Fruit fly (Drosophila melanogaster) whole organism, embryonic: ENCODE results near the gene Cypl.

ENCODE experiments used
- Atf6 ChIP-seq: fragments of 200-800 bp; sonication (Bioruptor generic); IDR thresholded peaks from 2 replicates; pipeline ENCODE4 v1.3.6; 2022; ENCODE audit warnings: missing biosample characterization, missing genetic modification characterization
- BtbVII ChIP-seq: fragments of 200-800 bp; sonication (Bioruptor generic); optimal IDR thresholded peaks from 3 replicates; lab custom pipeline; 2017; ENCODE audit warnings: missing biosample characterization, mild to moderate bottlenecking, missing genetic modification characterization
- CG10654 ChIP-seq: fragments of 200-800 bp; sonication (Bioruptor generic); optimal IDR thresholded peaks from 2 replicates; lab custom pipeline; 2016; ENCODE audit warnings: missing biosample characterization, missing genetic modification characterization
- CG12104 ChIP-seq: fragments of 200-800 bp; sonication (Bioruptor generic); optimal IDR thresholded peaks from 3 replicates; lab custom pipeline; 2016; ENCODE audit warnings: missing biosample characterization, missing genetic modification characterization
- CG12155 ChIP-seq: fragments of 200-800 bp; sonication (Bioruptor generic); optimal IDR thresholded peaks from 3 replicates; lab custom pipeline; 2016; ENCODE audit warnings: missing biosample characterization, missing genetic modification characterization
- CG12769 ChIP-seq: fragments of 200-800 bp; sonication (Bioruptor generic); optimal IDR thresholded peaks from 2 replicates; lab custom pipeline; 2019; ENCODE audit warnings: missing biosample characterization, mild to moderate bottlenecking, missing genetic modification characterization, moderate library complexity
- CG15479 ChIP-seq: fragments of 200-800 bp; sonication (Bioruptor generic); optimal IDR thresholded peaks from 3 replicates; lab custom pipeline; 2019; ENCODE audit warnings: missing biosample characterization, mild to moderate bottlenecking, missing genetic modification characterization, moderate library complexity
- CG1602 ChIP-seq: fragments of 200-800 bp; sonication (Bioruptor generic); optimal IDR thresholded peaks from 3 replicates; lab custom pipeline; 2016; ENCODE audit warnings: missing biosample characterization, missing genetic modification characterization
- CG18764 ChIP-seq: fragments of 200-800 bp; sonication (Bioruptor generic); optimal IDR thresholded peaks from 3 replicates; lab custom pipeline; 2016; ENCODE audit warnings: missing biosample characterization, missing genetic modification characterization
- CG2712 ChIP-seq: fragments of 200-800 bp; optimal IDR thresholded peaks from 3 replicates; lab custom pipeline; 2019; ENCODE audit warnings: missing biosample characterization, mild to moderate bottlenecking, missing genetic modification characterization, moderate library complexity
- CG3065 ChIP-seq: fragments of 200-800 bp; sonication (Bioruptor generic); optimal IDR thresholded peaks from 2 replicates; lab custom pipeline; 2016; ENCODE audit warnings: missing biosample characterization, missing genetic modification characterization
- CG34422 ChIP-seq: fragments of 200-800 bp; sonication (Bioruptor generic); IDR thresholded peaks from 3 replicates; pipeline ENCODE4 v1.3.6; 2022; ENCODE audit warnings: missing biosample characterization, missing genetic modification characterization
- CG6765 ChIP-seq: fragments of 200-800 bp; sonication (Bioruptor generic); optimal IDR thresholded peaks from 3 replicates; lab custom pipeline; 2017; ENCODE audit warnings: missing biosample characterization, mild to moderate bottlenecking, missing genetic modification characterization
- CG7556 ChIP-seq: fragments of 200-800 bp; sonication (Bioruptor generic); optimal IDR thresholded peaks from 2 replicates; lab custom pipeline; 2017; ENCODE audit warnings: missing biosample characterization, mild to moderate bottlenecking, missing genetic modification characterization
- CG7928 ChIP-seq: fragments of 200-800 bp; sonication (Bioruptor generic); optimal IDR thresholded peaks from 2 replicates; lab custom pipeline; 2017; ENCODE audit warnings: missing biosample characterization, mild to moderate bottlenecking, missing genetic modification characterization
- CG8290 ChIP-seq, 3 experiments: fragments of 200-800 bp; sonication (Bioruptor generic); optimal IDR thresholded peaks; 2 replicates each; lab custom pipeline; 2016 to 2019; ENCODE audit warnings: missing biosample characterization in 3 of 3, missing genetic modification characterization in 3 of 3, mild to moderate bottlenecking in 2 of 3, moderate library complexity in 1 of 3
- CG9817 ChIP-seq: fragments of 200-800 bp; sonication (Bioruptor generic); optimal IDR thresholded peaks from 2 replicates; lab custom pipeline; 2018; ENCODE audit warnings: missing biosample characterization, mild to moderate bottlenecking, missing genetic modification characterization, moderate library complexity
- CoRest ChIP-seq: fragments of 200-800 bp; sonication (Bioruptor generic); optimal IDR thresholded peaks from 3 replicates; lab custom pipeline; 2018; ENCODE audit warnings: missing biosample characterization, mild to moderate bottlenecking, missing genetic modification characterization, moderate library complexity
- Dfd ChIP-seq, 2 experiments: fragments of >200 bp; optimal IDR thresholded peaks; 2 replicates each; lab custom pipeline; 2017; ENCODE audit warnings: missing biosample characterization in 2 of 2, missing genetic modification characterization in 2 of 2
- Dref ChIP-seq: fragments of 200-800 bp; sonication (Bioruptor generic); IDR thresholded peaks from 2 replicates; pipeline ENCODE4 v1.3.6; 2022; ENCODE audit warnings: missing biosample characterization, missing genetic modification characterization
- GATAe ChIP-seq: fragments of 200-800 bp; sonication (Bioruptor generic); conservative IDR thresholded peaks from 2 replicates; pipeline ENCODE4 v1.3.6; 2022; ENCODE audit warnings: missing biosample characterization, missing genetic modification characterization
- Hr51 ChIP-seq, 2 experiments: fragments of 200-800 bp; sonication (Bioruptor generic); optimal IDR thresholded peaks; 2 replicates in 1 of 2; 3 replicates in 1 of 2; lab custom pipeline; 2016 to 2018; ENCODE audit warnings: missing biosample characterization in 2 of 2, missing genetic modification characterization in 2 of 2, mild to moderate bottlenecking in 1 of 2, moderate library complexity in 1 of 2
- Hr78 ChIP-seq, 2 experiments: fragments of 200-800 bp in 1 of 2; fragments of >200 bp in 1 of 2; sonication (Bioruptor generic) in 1 of 2; optimal IDR thresholded peaks; 2 replicates each; lab custom pipeline; 2017 to 2019; ENCODE audit warnings: missing biosample characterization in 2 of 2, missing genetic modification characterization in 2 of 2, mild to moderate bottlenecking in 1 of 2, moderate library complexity in 1 of 2
- MESR4 ChIP-seq: fragments of 200-800 bp; sonication (Bioruptor generic); optimal IDR thresholded peaks from 2 replicates; lab custom pipeline; 2018; ENCODE audit warnings: missing biosample characterization, mild to moderate bottlenecking, missing genetic modification characterization, moderate library complexity
- Med ChIP-seq: fragments of 200-800 bp; sonication (Bioruptor generic); peaks from one replicate; lab custom pipeline; 2016; ENCODE audit warnings: missing biosample characterization, missing genetic modification characterization, mild to moderate bottlenecking, inconsistent platforms, moderate library complexity
- Xbp1 ChIP-seq: fragments of 200-800 bp; sonication (Bioruptor generic); optimal IDR thresholded peaks from 3 replicates; lab custom pipeline; 2016; ENCODE audit warnings: missing biosample characterization, mild to moderate bottlenecking, missing genetic modification characterization
- abd-A ChIP-seq: fragments of 200-800 bp; sonication (Bioruptor generic); optimal IDR thresholded peaks from 3 replicates; lab custom pipeline; 2019; ENCODE audit warnings: missing biosample characterization, mild to moderate bottlenecking, missing genetic modification characterization, moderate library complexity
- aop ChIP-seq: fragments of 200-800 bp; sonication (Bioruptor generic); IDR thresholded peaks from 2 replicates; pipeline ENCODE4 v1.3.6; 2022; ENCODE audit warnings: missing biosample characterization, missing genetic modification characterization
- ap ChIP-seq: fragments of 200-800 bp; sonication (Bioruptor generic); IDR thresholded peaks from 2 replicates; pipeline ENCODE4 v1.3.6; 2022; ENCODE audit warnings: missing biosample characterization, missing genetic modification characterization
- crp ChIP-seq, 2 experiments: fragments of 200-800 bp; sonication (Bioruptor generic); optimal IDR thresholded peaks; 2 replicates in 1 of 2; 3 replicates in 1 of 2; lab custom pipeline; 2017; ENCODE audit warnings: missing biosample characterization in 2 of 2, missing genetic modification characterization in 2 of 2, mild to moderate bottlenecking in 1 of 2, moderate library complexity in 1 of 2
- cwo ChIP-seq: fragments of 200-800 bp; sonication (Bioruptor generic); optimal IDR thresholded peaks from 3 replicates; lab custom pipeline; 2017; ENCODE audit warnings: missing biosample characterization, missing genetic modification characterization, mild to moderate bottlenecking, moderate library complexity, missing genetic modification reagents
- dati ChIP-seq: fragments of 200-800 bp; sonication (Bioruptor generic); IDR thresholded peaks from 2 replicates; pipeline ENCODE4 v1.3.6; 2022; ENCODE audit warnings: missing biosample characterization, missing genetic modification characterization
- dysf ChIP-seq: fragments of 200-800 bp; sonication (Bioruptor generic); IDR thresholded peaks from 3 replicates; pipeline ENCODE4 v1.3.6; 2022; ENCODE audit warnings: missing biosample characterization, missing genetic modification characterization
- ems ChIP-seq: fragments of 200-800 bp; sonication (Bioruptor generic); optimal IDR thresholded peaks from 3 replicates; lab custom pipeline; 2016; ENCODE audit warnings: missing biosample characterization, missing genetic modification characterization
- hb ChIP-seq: fragments of 200-800 bp; sonication (Bioruptor generic); IDR thresholded peaks from 3 replicates; pipeline ENCODE4 v1.3.6; 2022; ENCODE audit warnings: missing biosample characterization, missing genetic modification characterization; ENCODE audit not compliant: partially characterized antibody
- jing ChIP-seq: fragments of 200-800 bp; sonication (Bioruptor generic); optimal IDR thresholded peaks from 2 replicates; lab custom pipeline; 2018; ENCODE audit warnings: missing biosample characterization, mild to moderate bottlenecking, missing genetic modification characterization
- luna ChIP-seq: fragments of 200-800 bp; sonication (Bioruptor generic); optimal IDR thresholded peaks from 2 replicates; lab custom pipeline; 2016; ENCODE audit warnings: missing biosample characterization, missing genetic modification characterization
- mld ChIP-seq: fragments of 200-800 bp; sonication (Bioruptor generic); IDR thresholded peaks from 3 replicates; pipeline ENCODE4 v1.3.6; 2022; ENCODE audit warnings: missing biosample characterization, missing genetic modification characterization; ENCODE audit not compliant: partially characterized antibody
- nerfin-2 ChIP-seq: fragments of 200-800 bp; sonication (Bioruptor generic); IDR thresholded peaks from 2 replicates; pipeline ENCODE4 v1.3.6; 2022; ENCODE audit warnings: missing biosample characterization, missing genetic modification characterization; ENCODE audit not compliant: partially characterized antibody
- row ChIP-seq: fragments of 200-800 bp; sonication (Bioruptor generic); IDR thresholded peaks from 3 replicates; pipeline ENCODE4 v1.3.6; 2022; ENCODE audit warnings: missing biosample characterization, missing genetic modification characterization
- salm ChIP-seq: fragments of 200-800 bp; sonication (Bioruptor generic); optimal IDR thresholded peaks from 2 replicates; lab custom pipeline; 2018; ENCODE audit warnings: missing biosample characterization, mild to moderate bottlenecking, missing genetic modification characterization
- sens ChIP-seq: fragments of 200-800 bp; sonication (Bioruptor generic); peaks from one replicate; lab custom pipeline; 2016; ENCODE audit warnings: missing biosample characterization, missing genetic modification characterization
- seq ChIP-seq: fragments of 200-800 bp; sonication (Bioruptor generic); IDR thresholded peaks from 2 replicates; pipeline ENCODE4 v1.3.6; 2022; ENCODE audit warnings: missing biosample characterization, missing genetic modification characterization
- sima ChIP-seq: fragments of 200-800 bp; sonication (Bioruptor generic); optimal IDR thresholded peaks from 2 replicates; lab custom pipeline; 2016; ENCODE audit warnings: missing biosample characterization, missing genetic modification characterization
- sisA ChIP-seq: fragments of 200-800 bp; sonication (Bioruptor generic); IDR thresholded peaks from 2 replicates; pipeline ENCODE4 v1.3.6; 2022; ENCODE audit warnings: missing biosample characterization, missing genetic modification characterization
- ssp ChIP-seq: fragments of 200-800 bp; sonication (Bioruptor generic); IDR thresholded peaks from 2 replicates; pipeline ENCODE4 v1.3.6; 2022; ENCODE audit warnings: missing biosample characterization, missing genetic modification characterization
- trem ChIP-seq: fragments of 200-800 bp; optimal IDR thresholded peaks from 3 replicates; lab custom pipeline; 2019; ENCODE audit warnings: missing biosample characterization, mild to moderate bottlenecking, missing genetic modification characterization, moderate library complexity
- usp ChIP-seq: fragments of >200 bp; optimal IDR thresholded peaks from 2 replicates; lab custom pipeline; 2017; ENCODE audit warnings: missing biosample characterization, missing genetic modification characterization
- vfl ChIP-seq: fragments of 200-800 bp; sonication (Bioruptor generic); optimal IDR thresholded peaks from 2 replicates; lab custom pipeline; 2016; ENCODE audit warnings: missing biosample characterization, missing genetic modification characterization

Cypl gene

dm6 chr3L:546819-547441 is 4.2 kb upstream of the Cypl start (continued):
- TF ChIP-seq row (GFP tag; lab: Robert Waterston, UW) (peak; percentile 87), dysf (GFP tag; lab: Robert Waterston, UW) (peak; percentile 89), mld (GFP tag; lab: Robert Waterston, UW) (no peak), CG34422 (peak; percentile 86), cwo (GFP tag; lab: Kevin White, UChicago) (peak; percentile 74), CG1602 (peak; percentile 20), nerfin-2 (GFP tag; lab: Robert Waterston, UW) (no peak), CG10654 (peak; percentile 57), luna (GFP tag; lab: Kevin White, UChicago) (peak; percentile 90), vfl (GFP tag; lab: Kevin White, UChicago) (peak; percentile 94), ems (GFP tag; lab: Kevin White, UChicago) (peak; percentile 54), CG15479 (GFP tag; lab: Kevin White, UChicago) (no peak), CG12155 (peak; percentile 86), GATAe (GFP tag; lab: Robert Waterston, UW) (peak; percentile 52; the same call in 1 of the 2 replicates), dati (no peak), seq (peak; percentile 71), crp (GFP tag; optimal IDR thresholded peaks at IDR 0.05; lab: Kevin White, UChicago) (no peak), CG12769 (tag; lab: Kevin White, UChicago) (peak; percentile 94), Atf6 (GFP tag; lab: Robert Waterston, UW) (peak; percentile 91), sens (peak; percentile 87), CG18764 (no peak), CG7556 (peak; percentile 70), trem (no peak), ap (peak; percentile 50; the same call in 1 of the 2 replicates), hb (GFP tag; lab: Robert Waterston, UW) (no peak), CG7928 (GFP tag; lab: Kevin White, UChicago) (peak; percentile 66), aop (GFP tag; lab: Robert Waterston, UW) (no peak), Xbp1 (peak; percentile 70), CG3065 (GFP tag; lab: Kevin White, UChicago) (no peak), CG6765 (GFP tag; lab: Kevin White, UChicago) (peak; percentile 63), salm (tag; lab: Kevin White, UChicago) (no peak), CoRest (tag; lab: Kevin White, UChicago) (peak; percentile 82), Dref (GFP tag; lab: Robert Waterston, UW) (peak; percentile 40), CG12104 (GFP tag; lab: Kevin White, UChicago) (peak; percentile 48), jing (GFP tag; lab: Kevin White, UChicago) (peak; percentile 26), BtbVII (peak; percentile 87), sisA (GFP tag; lab: Robert Waterston, UW) (peak; percentile 77), CG9817 (tag; lab: Kevin White, UChicago) (peak; percentile 90), usp (GFP tag; lab: Kevin White, UChicago) (no peak), Hr78 (GFP tag; optimal IDR thresholded peaks at IDR 0.05; lab: Kevin White, UChicago) (no peak), CG2712 (tag; lab: Kevin White, UChicago) (peak; percentile 37), CG8290 (GFP tag; optimal IDR thresholded peaks at IDR 0.05; lab: Kevin White, UChicago) (no peak), CG8290 (tag; optimal IDR thresholded peaks at IDR 0.05; lab: Kevin White, UChicago) (peak in 1 of 2 experiments; percentile 96), sima (no peak), Med (GFP tag; lab: Kevin White, UChicago) (peak; percentile 99), abd-A (tag; lab: Kevin White, UChicago) (peak; percentile 62), MESR4 (GFP tag; lab: Kevin White, UChicago) (no peak), Dfd (GFP tag; optimal IDR thresholded peaks at IDR 0.05; lab: Kevin White, UChicago) (no peak), ssp (GFP tag; lab: Robert Waterston, UW) (peak; percentile 38; the same call in 1 of the 2 replicates), Hr51 (GFP tag; optimal IDR thresholded peaks at IDR 0.05; lab: Kevin White, UChicago) (peak; percentile 57 to 81)
